Worm (Caenorhabditis elegans) whole organism, late embryonic: ENCODE measurements around the gene mrpl-41.

Source experiments
- ama-1 ChIP-seq: fragments of 150-350 bp; optimal IDR thresholded peaks from 2 replicates; lab custom pipeline; 2014
- ceh-2 ChIP-seq: sonication (generic microtip); optimal IDR thresholded peaks from 2 replicates; lab custom pipeline; 2016; ENCODE audit warnings: missing genotype, missing genetic modification characterization, missing compliant biosample characterization
- che-1 ChIP-seq: sonication (generic microtip); optimal IDR thresholded peaks from 2 replicates; lab custom pipeline; 2016; ENCODE audit warnings: mild to moderate bottlenecking, missing genetic modification characterization, missing compliant biosample characterization
- lin-11 ChIP-seq: fragments of 200-800 bp; sonication (Bioruptor generic); optimal IDR thresholded peaks from 2 replicates; lab custom pipeline; 2018; ENCODE audit warnings: mild to moderate bottlenecking, missing genetic modification characterization, missing compliant biosample characterization
- mec-3 ChIP-seq: sonication (generic microtip); optimal IDR thresholded peaks from 2 replicates; lab custom pipeline; 2016; ENCODE audit warnings: borderline replicate concordance, missing genetic modification characterization, missing compliant biosample characterization
- nhr-11 ChIP-seq: fragments of 150-350 bp; optimal IDR thresholded peaks from 2 replicates; lab custom pipeline; 2014; ENCODE audit warnings: missing biosample characterization, missing genetic modification characterization
- syd-9 ChIP-seq: sonication (generic microtip); optimal IDR thresholded peaks from 2 replicates; lab custom pipeline; 2016; ENCODE audit warnings: mild to moderate bottlenecking, missing genetic modification characterization, moderate library complexity, missing compliant biosample characterization
- tbx-2 ChIP-seq: sonication (generic microtip); optimal IDR thresholded peaks from 2 replicates; lab custom pipeline; 2016; ENCODE audit warnings: missing genetic modification characterization, missing compliant biosample characterization
- unc-55 ChIP-seq: sonication (generic microtip); optimal IDR thresholded peaks from 2 replicates; lab custom pipeline; 2017; ENCODE audit warnings: missing biosample characterization, missing genetic modification reagents, missing genetic modification characterization

DNA sequence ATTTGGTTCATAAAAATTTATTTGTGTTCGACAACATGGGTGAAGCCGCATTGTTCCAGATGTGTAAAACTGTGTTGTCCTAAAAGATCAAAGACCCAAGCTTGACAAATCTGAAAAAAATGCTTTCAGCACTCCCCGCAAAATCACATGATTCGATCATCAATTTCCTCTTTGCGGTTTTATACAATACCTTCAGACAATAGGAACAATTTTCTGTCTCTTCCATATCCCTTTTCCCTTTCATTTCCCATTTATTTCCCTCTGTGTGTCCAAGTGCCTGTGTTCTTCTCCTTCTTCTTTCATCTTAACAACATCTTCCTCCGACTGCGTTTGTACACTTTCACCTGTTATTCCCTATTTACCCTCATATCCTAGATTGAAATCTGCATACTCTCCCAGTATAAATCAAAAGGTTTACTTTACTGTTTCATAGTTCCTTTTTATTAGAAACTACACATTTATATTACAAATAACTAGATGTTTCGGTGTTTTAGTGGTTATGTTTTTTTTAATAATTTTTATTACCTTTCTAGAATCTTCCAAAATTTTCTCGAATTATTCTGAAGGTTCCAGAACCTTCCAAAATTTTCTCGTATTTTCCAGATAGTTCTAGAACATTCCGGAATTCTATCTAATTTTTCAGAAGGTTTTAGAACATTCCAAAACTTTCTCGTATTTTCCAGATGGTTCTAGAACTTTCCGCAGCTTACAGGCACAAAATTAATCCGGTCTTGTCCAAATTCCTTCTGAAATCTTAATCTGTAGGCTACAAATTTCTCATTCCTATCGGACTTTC is 12.4 kb downstream of the mrpl-41 start, which contains the start of gene K01A2.5:
- TF ChIP-seq nhr-11 (tag; lab: Kevin White, UChicago) (no peak), mec-3 (no peak), che-1 (tag; lab: Kevin White, UChicago) (no peak), unc-55 (GFP tag; lab: Kevin White, UChicago) (no peak), ceh-2 (tag; lab: Kevin White, UChicago) (no peak), syd-9 (tag; lab: Kevin White, UChicago) (no peak), tbx-2 (no peak), lin-11 (tag; lab: Kevin White, UChicago) (no peak), ama-1 (lab: Kevin White, UChicago) (no peak)
